Fruit fly (Drosophila melanogaster): Measurements from ENCODE around the gene heca.
A peak's percentile ranks its signal among the peaks of the same experiment; 100 is the strongest.

heca gene

DNA sequence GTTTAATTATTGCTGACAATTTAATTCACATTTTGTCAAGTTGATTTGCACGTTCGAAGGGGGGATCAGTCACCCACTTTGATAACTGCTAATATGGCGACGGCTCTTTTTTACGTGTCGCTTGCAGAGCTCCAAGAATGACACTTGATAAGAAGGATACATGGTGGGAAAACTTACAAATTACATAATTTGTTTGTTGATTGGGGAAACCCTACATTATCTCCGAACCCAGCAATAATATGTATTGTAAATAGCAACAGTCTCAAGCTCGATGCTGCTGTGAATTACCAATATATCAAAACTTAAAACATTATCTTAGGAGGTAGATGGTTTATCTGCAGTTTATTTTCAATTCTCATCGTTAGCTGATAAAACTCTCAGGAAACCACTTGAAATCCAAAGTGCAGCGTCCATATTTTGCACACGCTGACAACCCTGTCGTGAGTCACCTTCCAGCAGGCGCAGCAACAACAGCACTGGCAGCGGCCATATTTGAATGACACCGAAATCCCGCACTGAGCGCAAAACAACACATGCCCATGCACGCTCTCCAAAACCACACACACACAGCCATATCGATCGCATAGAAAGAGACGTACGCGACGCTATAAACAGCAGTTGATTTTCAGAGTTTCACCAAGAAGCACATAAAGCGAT, 110.6 kb downstream of the heca start:
- TF ChIP-seq CG34422 (GFP tag; IDR thresholded peaks at IDR 0.05) (peak; percentile 93), Ada2b (GFP tag; IDR thresholded peaks at IDR 0.05) (peak; percentile 86), Dfd (GFP tag; optimal IDR thresholded peaks at IDR 0.05) (peak in 1 of 2 experiments; percentile 79), Neu2 (GFP tag; optimal IDR thresholded peaks at IDR 0.05; ENCODE audit: borderline replicate concordance) (peak; percentile 95), CG17802 (tag; optimal IDR thresholded peaks at IDR 0.05) (peak; percentile 69), CG11085 (GFP tag; IDR thresholded peaks at IDR 0.05) (peak; percentile 84), Chrac-16 (GFP tag; optimal IDR thresholded peaks at IDR 0.05) (peak; percentile 95), CG11723 (GFP tag; optimal IDR thresholded peaks at IDR 0.05) (peak; percentile 98), Pdp1 (GFP tag; optimal IDR thresholded peaks at IDR 0.05) (peak; percentile 98), Stat92E (GFP tag; optimal IDR thresholded peaks at IDR 0.05) (peak in 2 of 3 experiments; percentile 36 to 80), Fer1 (GFP tag; optimal IDR thresholded peaks at IDR 0.05) (peak; percentile 92), CG6654 (GFP tag; optimal IDR thresholded peaks at IDR 0.05) (peak; percentile 90), CG11504 (tag; optimal IDR thresholded peaks at IDR 0.05) (peak; percentile 97), CG17328 (GFP tag; IDR thresholded peaks at IDR 0.05) (peak; percentile 85), CG18599 (GFP tag; optimal IDR thresholded peaks at IDR 0.05) (peak; percentile 96), CG2875 (GFP tag; optimal IDR thresholded peaks at IDR 0.05) (peak; percentile 92), GATAe (GFP tag; conservative IDR thresholded peaks at IDR 0.05) (peak; percentile 73), sens (GFP tag) (peak; percentile 100), Dip2 (GFP tag; IDR thresholded peaks at IDR 0.05) (peak; percentile 51), TFAM (GFP tag; optimal IDR thresholded peaks at IDR 0.05) (peak; percentile 73), Antp (GFP tag; optimal IDR thresholded peaks at IDR 0.05) (peak; percentile 97), bab2 (GFP tag; optimal IDR thresholded peaks at IDR 0.05) (peak; percentile 98), CG2202 (tag; optimal IDR thresholded peaks at IDR 0.05) (peak; percentile 78), tio (GFP tag; optimal IDR thresholded peaks at IDR 0.05) (peak; percentile 98), CG12391 (tag; optimal IDR thresholded peaks at IDR 0.05) (peak; percentile 96), p53 (GFP tag; optimal IDR thresholded peaks at IDR 0.05) (peak; percentile 93), CG15269 (tag; optimal IDR thresholded peaks at IDR 0.05) (peak; percentile 95), Sox102F (GFP tag; optimal IDR thresholded peaks at IDR 0.05) (peak; percentile 92), Dp (GFP tag; optimal IDR thresholded peaks at IDR 0.05) (no peak), tna (GFP tag; IDR thresholded peaks at IDR 0.05; ENCODE audit: partially characterized antibody) (no peak), Atf3 (GFP tag; optimal IDR thresholded peaks at IDR 0.05) (peak; percentile 97), Hmr (GFP tag; optimal IDR thresholded peaks at IDR 0.05) (peak; percentile 97), CG14441 (GFP tag; IDR thresholded peaks at IDR 0.05) (peak; percentile 90), CG10209 (GFP tag; optimal IDR thresholded peaks at IDR 0.05) (peak; percentile 97), lbe (GFP tag; optimal IDR thresholded peaks at IDR 0.05) (peak; percentile 42), Hand (GFP tag; optimal IDR thresholded peaks at IDR 0.05) (peak; percentile 94), CG7357 (GFP tag; IDR thresholded peaks at IDR 0.05) (peak; percentile 83), Abd-B (GFP tag; optimal IDR thresholded peaks at IDR 0.05) (peak; percentile 95), ato (GFP tag; IDR thresholded peaks at IDR 0.05; ENCODE audit: partially characterized antibody) (peak; percentile 14; the same call in 1 of the 2 replicates), CHES-1-like (GFP tag; optimal IDR thresholded peaks at IDR 0.05) (peak; percentile 98), Xrp1 (GFP tag; IDR thresholded peaks at IDR 0.05) (peak; percentile 90), Vsx1 (GFP tag; optimal IDR thresholded peaks at IDR 0.05) (peak; percentile 87), Sry-β (GFP tag; optimal IDR thresholded peaks at IDR 0.05) (peak; percentile 76), CG12071 (GFP tag; optimal IDR thresholded peaks at IDR 0.05) (peak; percentile 88), unpg (GFP tag; optimal IDR thresholded peaks at IDR 0.05) (peak; percentile 88), br (optimal IDR thresholded peaks at IDR 0.05) (no peak), cad (GFP tag; optimal IDR thresholded peaks at IDR 0.05) (no peak), CG18476 (GFP tag; optimal IDR thresholded peaks at IDR 0.05) (peak; percentile 93), YL-1 (GFP tag; optimal IDR thresholded peaks at IDR 0.05) (peak; percentile 83)
